Worm (Caenorhabditis elegans) whole organism, young adult: ENCODE results near the gene uig-1.

Source experiments
- efl-1 ChIP-seq: fragments of 150-350 bp; optimal IDR thresholded peaks from 2 replicates; lab custom pipeline; 2014; ENCODE audit warnings: missing biosample characterization, missing genetic modification reagents, missing genetic modification characterization
- lin-35 ChIP-seq, 3 experiments: fragments of 150-350 bp in 2 of 3; sonication (generic microtip) in 1 of 3; optimal IDR thresholded peaks; 2 replicates each; lab custom pipeline; 2014 to 2018; ENCODE audit warnings: missing biosample characterization in 3 of 3, missing genetic modification characterization in 3 of 3, missing genetic modification reagents in 3 of 3
- lir-1 ChIP-seq: fragments of 200-800 bp; sonication (Bioruptor generic); conservative IDR thresholded peaks from 2 replicates; pipeline ENCODE4 v1.3.6; 2022; ENCODE audit warnings: missing genetic modification reagents, missing genetic modification characterization, missing compliant biosample characterization
- nhr-179 ChIP-seq: sonication (generic microtip); optimal IDR thresholded peaks from 2 replicates; lab custom pipeline; 2016; ENCODE audit warnings: mild to moderate bottlenecking, missing genetic modification characterization, missing compliant biosample characterization

ce11 chrV:13308616-13309015, 12.8 kb upstream of the uig-1 start, which contains the start of gene C50B6.1:
- TF ChIP-seq lin-35 (GFP tag; optimal IDR thresholded peaks at IDR 0.05; lab: Kevin White, UChicago) (no peak), efl-1 (GFP tag; lab: Kevin White, UChicago) (no peak), lir-1 (GFP tag; lab: Robert Waterston, UW) (no peak), nhr-179 (tag; lab: Kevin White, UChicago) (no peak)
